Comparison of ENCODE assay signal across 2 worm cellular contexts in the genomic region with DNA sequence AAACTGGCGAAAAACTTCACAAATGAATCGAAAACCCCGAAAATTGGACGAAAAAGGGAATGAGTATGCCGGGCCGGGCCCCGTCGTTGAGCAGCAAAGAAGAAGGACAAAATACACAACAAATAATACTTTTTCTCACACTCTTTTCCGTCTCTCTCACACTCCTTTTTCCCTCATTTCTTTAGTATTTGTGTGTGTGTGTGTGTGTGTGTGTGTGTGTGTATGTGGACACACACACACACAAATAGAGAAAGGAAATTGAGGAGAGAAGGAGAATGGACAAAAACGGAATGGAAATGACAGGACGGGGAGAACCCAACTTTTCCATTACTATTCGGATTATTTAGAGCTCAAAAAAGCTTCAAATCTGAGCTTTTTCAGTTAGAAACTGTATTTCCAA.
TF ChIP-seq lines count a peak whose summit lies in the region.

No protein-coding gene starts in this region.

TF ChIP-seq in whole organism, L1 larva, 84 proteins besides CTCF, POLR2A, EP300 and RAD21 (continued from another document):
- TF ChIP-seq blmp-1 (tag; optimal IDR thresholded peaks at IDR 0.05; lab: Kevin White, UChicago) (peak; percentile 39), irx-1 (tag; optimal IDR thresholded peaks at IDR 0.05; lab: Kevin White, UChicago) (no peak), snu-23 (GFP tag; optimal IDR thresholded peaks at IDR 0.05; lab: Kevin White, UChicago) (peak; percentile 54), fkh-10 (GFP tag; optimal IDR thresholded peaks at IDR 0.05; lab: Kevin White, UChicago) (peak; percentile 45), ceh-8 (GFP tag; optimal IDR thresholded peaks at IDR 0.05; lab: Kevin White, UChicago) (no peak), lin-14 (GFP tag; optimal IDR thresholded peaks at IDR 0.05; lab: Kevin White, UChicago) (peak; percentile 87), efl-1 (optimal IDR thresholded peaks at IDR 0.05; lab: Kevin White, UChicago) (peak; percentile 42 to 53), efl-1 (GFP tag; optimal IDR thresholded peaks at IDR 0.05 in 1 of 2; lab: Kevin White, UChicago) (peak; percentile 21 to 92), lsy-2 (tag; optimal IDR thresholded peaks at IDR 0.05; lab: Kevin White, UChicago) (peak; percentile 50 to 77), ztf-4 (tag; optimal IDR thresholded peaks at IDR 0.05; lab: Kevin White, UChicago) (no peak), lin-35 (GFP tag; optimal IDR thresholded peaks at IDR 0.05; lab: Kevin White, UChicago) (peak; percentile 52 to 68), swsn-7 (tag; optimal IDR thresholded peaks at IDR 0.05; lab: Kevin White, UChicago) (peak; percentile 39), nhr-19 (GFP tag; conservative IDR thresholded peaks at IDR 0.05; lab: Robert Waterston, UW) (peak; percentile 22; the same call in 1 of the 2 replicates)

TF ChIP-seq in whole organism, L3 larva, 47 proteins besides CTCF, POLR2A, EP300 and RAD21 (continued from another document):
- TF ChIP-seq ceh-16 (tag; optimal IDR thresholded peaks at IDR 0.05; lab: Kevin White, UChicago) (no peak), lin-15B (tag; optimal IDR thresholded peaks at IDR 0.05; lab: Kevin White, UChicago) (peak; percentile 25), hmg-11 (tag; optimal IDR thresholded peaks at IDR 0.05; lab: Kevin White, UChicago) (peak; percentile 58), daf-12 (tag; optimal IDR thresholded peaks at IDR 0.05; lab: Kevin White, UChicago) (no peak), ZK546.5 (tag; optimal IDR thresholded peaks at IDR 0.05; lab: Kevin White, UChicago) (no peak), nhr-43 (tag; optimal IDR thresholded peaks at IDR 0.05; lab: Kevin White, UChicago; ENCODE audit: poor library complexity, severe bottlenecking) (no peak), lin-39 (tag; optimal IDR thresholded peaks at IDR 0.05; lab: Kevin White, UChicago) (peak; percentile 18), mdl-1 (tag; optimal IDR thresholded peaks at IDR 0.05; lab: Kevin White, UChicago) (no peak), lsy-12 (tag; optimal IDR thresholded peaks at IDR 0.05; lab: Kevin White, UChicago) (no peak), elt-3 (tag; optimal IDR thresholded peaks at IDR 0.05; lab: Kevin White, UChicago) (no peak), aly-2 (tag; optimal IDR thresholded peaks at IDR 0.05; lab: Kevin White, UChicago) (no peak), nhr-25 (tag; optimal IDR thresholded peaks at IDR 0.05; lab: Kevin White, UChicago) (no peak), pha-4 (tag; optimal IDR thresholded peaks at IDR 0.05; lab: Kevin White, UChicago) (peak; percentile 95), unc-39 (tag; optimal IDR thresholded peaks at IDR 0.05; lab: Kevin White, UChicago) (no peak), tbx-2 (tag; optimal IDR thresholded peaks at IDR 0.05; lab: Kevin White, UChicago) (no peak), ceh-82 (tag; optimal IDR thresholded peaks at IDR 0.05; lab: Kevin White, UChicago) (no peak), ztf-11 (tag; optimal IDR thresholded peaks at IDR 0.05; lab: Kevin White, UChicago) (no peak), sea-2 (GFP tag; optimal IDR thresholded peaks at IDR 0.05; lab: Kevin White, UChicago) (no peak), nhr-67 (tag; optimal IDR thresholded peaks at IDR 0.05; lab: Kevin White, UChicago) (no peak), ceh-28 (tag; optimal IDR thresholded peaks at IDR 0.05; lab: Kevin White, UChicago) (no peak), elt-1 (tag; optimal IDR thresholded peaks at IDR 0.05; lab: Kevin White, UChicago) (no peak), unc-62 (GFP tag; optimal IDR thresholded peaks at IDR 0.05; lab: Kevin White, UChicago) (no peak), eor-1 (tag; optimal IDR thresholded peaks at IDR 0.05; lab: Kevin White, UChicago) (no peak), R02D3.7 (tag; optimal IDR thresholded peaks at IDR 0.05; lab: Kevin White, UChicago) (no peak), pqm-1 (tag; optimal IDR thresholded peaks at IDR 0.05; lab: Kevin White, UChicago) (peak; percentile 15), nhr-28 (tag; optimal IDR thresholded peaks at IDR 0.05; lab: Kevin White, UChicago) (no peak), nhr-12 (tag; optimal IDR thresholded peaks at IDR 0.05; lab: Kevin White, UChicago) (no peak), ama-1 (optimal IDR thresholded peaks at IDR 0.05; lab: Kevin White, UChicago) (no peak)
